Worm (Caenorhabditis elegans) whole organism, late embryonic: ENCODE results near the gene srz-96.

Experiments
- ceh-18 ChIP-seq: sonication (generic microtip); optimal IDR thresholded peaks from 2 replicates; lab custom pipeline; 2016; ENCODE audit warnings: missing genetic modification characterization, missing compliant biosample characterization
- elt-2 ChIP-seq: sonication (generic microtip); optimal IDR thresholded peaks from 2 replicates; lab custom pipeline; 2016; ENCODE audit warnings: missing genetic modification reagents, missing genetic modification characterization, missing compliant biosample characterization

- TF ChIP-seq elt-2 (tag; lab: Kevin White, UChicago): peak; percentile 37
- no peak for TF ChIP-seq ceh-18 (tag; lab: Kevin White, UChicago)
These were observed 44.0 kb downstream of the srz-96 start for ce11 chrV:17243016-17243415.
